Worm (Caenorhabditis elegans): ENCODE results near the gene Y2H9A.4.

Gene Y2H9A.4

DNA sequence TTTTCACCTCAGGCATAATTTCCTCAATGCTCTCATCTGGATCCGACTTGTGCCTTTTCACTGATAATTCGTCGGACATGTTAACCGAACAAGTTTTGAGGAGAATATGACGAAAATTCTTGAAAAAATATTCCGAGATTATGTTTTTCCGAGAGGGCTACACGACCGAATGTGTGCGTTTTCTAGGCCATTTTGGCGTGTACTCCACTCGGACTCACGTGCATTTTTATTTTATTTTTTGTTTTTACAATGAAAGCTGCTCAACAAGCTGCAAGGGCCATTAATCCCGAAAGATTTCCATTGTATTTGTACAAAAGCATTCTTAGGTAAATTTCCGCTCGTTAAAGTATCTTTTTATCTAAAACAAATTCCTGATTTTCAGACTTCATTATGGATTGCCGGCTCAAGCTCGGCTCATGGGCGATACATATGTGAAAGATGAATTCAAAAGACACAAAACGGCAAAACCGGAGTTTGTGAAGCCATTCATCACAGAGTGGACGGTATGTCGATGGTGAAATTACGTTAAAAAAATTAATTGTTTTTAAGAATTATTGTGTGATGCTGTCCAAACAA, 22.6 kb downstream of the Y2H9A.4 start, which contains the start of the genes F25H9.6 and F25H9.7 (continued):
- TF ChIP-seq mxl-1 (tag; optimal IDR thresholded peaks at IDR 0.05) = no peak
- TF ChIP-seq F33H1.4 (GFP tag; IDR thresholded peaks at IDR 0.05) = peak; percentile 58
- peak; percentile 24 for TF ChIP-seq F57C9.4 (tag; optimal IDR thresholded peaks at IDR 0.05)
- TF ChIP-seq somi-1 (GFP tag; optimal IDR thresholded peaks at IDR 0.05) = peak; percentile 53
- peak; percentile 59; the same call in 1 of the 2 replicates for TF ChIP-seq ekl-4 (GFP tag; IDR thresholded peaks at IDR 0.05)
- TF ChIP-seq cebp-2 (GFP tag; IDR thresholded peaks at IDR 0.05) = no peak
- no peak for TF ChIP-seq lsy-27 (tag; optimal IDR thresholded peaks at IDR 0.05; ENCODE audit: borderline replicate concordance, insufficient read depth)
- TF ChIP-seq hsf-1 (GFP tag; IDR thresholded peaks at IDR 0.05) = peak; percentile 60; the same call in 1 of the 2 replicates
- no peak for TF ChIP-seq rpc-1 (optimal IDR thresholded peaks at IDR 0.05)
- TF ChIP-seq rpc-1 (tag; optimal IDR thresholded peaks at IDR 0.05) = no peak
- no peak for TF ChIP-seq Y53G8AR.9 (GFP tag; conservative IDR thresholded peaks at IDR 0.05)
- no peak for TF ChIP-seq unc-62 (GFP tag; optimal IDR thresholded peaks at IDR 0.05)
- TF ChIP-seq nhr-179 (tag; optimal IDR thresholded peaks at IDR 0.05) = no peak
- peak; percentile 53; the same call in 1 of the 2 replicates for TF ChIP-seq egl-44 (GFP tag; IDR thresholded peaks at IDR 0.05)
- peak; percentile 11 for TF ChIP-seq B0261.1 (tag; optimal IDR thresholded peaks at IDR 0.05)
- TF ChIP-seq madf-6 (GFP tag; IDR thresholded peaks at IDR 0.05) = peak; percentile 79
- TF ChIP-seq die-1 (tag; optimal IDR thresholded peaks at IDR 0.05) = no peak
- TF ChIP-seq aptf-2 (GFP tag; conservative IDR thresholded peaks at IDR 0.05) = peak; percentile 82; the same call in 1 of the 2 replicates
- 0 out of 2 replicates have a peak, but pooled peaks have one; percentile 70 for TF ChIP-seq ztf-28 (GFP tag; IDR thresholded peaks at IDR 0.05)
- peak; percentile 73 for TF ChIP-seq rcor-1 (GFP tag; IDR thresholded peaks at IDR 0.05)
- peak; percentile 22 for TF ChIP-seq F10E7.11 (tag; optimal IDR thresholded peaks at IDR 0.05)
- TF ChIP-seq bed-1 (GFP tag; IDR thresholded peaks at IDR 0.05) = 0 out of 2 replicates have a peak, but pooled peaks have one; percentile 37
- TF ChIP-seq C06A6.2 (GFP tag; conservative IDR thresholded peaks at IDR 0.05) = no peak
- TF ChIP-seq K12H6.12 (tag; optimal IDR thresholded peaks at IDR 0.05) = peak; percentile 92
- TF ChIP-seq lag-1 (GFP tag; IDR thresholded peaks at IDR 0.05) = no peak
- TF ChIP-seq unc-130 (GFP tag; optimal IDR thresholded peaks at IDR 0.05) = peak; percentile 96
- no peak for TF ChIP-seq ceh-58 (GFP tag; IDR thresholded peaks at IDR 0.05)
- TF ChIP-seq ets-4 (GFP tag; optimal IDR thresholded peaks at IDR 0.05) = no peak
- TF ChIP-seq nfyb-1 (GFP tag; IDR thresholded peaks at IDR 0.05) = peak; percentile 81
- no peak for TF ChIP-seq aptf-3 (GFP tag; IDR thresholded peaks at IDR 0.05)
- TF ChIP-seq dox-1 (GFP tag; IDR thresholded peaks at IDR 0.05) = peak; percentile 88; the same call in 1 of the 2 replicates
- no peak for TF ChIP-seq mel-28 (tag; optimal IDR thresholded peaks at IDR 0.05; ENCODE audit: borderline replicate concordance)
- TF ChIP-seq ccch-3 (GFP tag; optimal IDR thresholded peaks at IDR 0.05) = peak; percentile 99
- TF ChIP-seq let-607 (tag; optimal IDR thresholded peaks at IDR 0.05) = peak in 1 of 2 experiments; percentile 71
- TF ChIP-seq fkh-3 (tag; optimal IDR thresholded peaks at IDR 0.05) = no peak
- no peak for TF ChIP-seq nfya-1 (tag; optimal IDR thresholded peaks at IDR 0.05; ENCODE audit: borderline replicate concordance, insufficient read depth)
- TF ChIP-seq ztf-6 (GFP tag; IDR thresholded peaks at IDR 0.05) = no peak
- peak; percentile 42 for TF ChIP-seq B0035.1 (tag; optimal IDR thresholded peaks at IDR 0.05)
- TF ChIP-seq ceh-91 (GFP tag; IDR thresholded peaks at IDR 0.05) = peak; percentile 51; the same call in 1 of the 2 replicates
- peak; percentile 16 for TF ChIP-seq F23B12.7 (tag; optimal IDR thresholded peaks at IDR 0.05; ENCODE audit: insufficient read depth)
- TF ChIP-seq attf-6 (GFP tag; IDR thresholded peaks at IDR 0.05) = peak; percentile 66
- 0 out of 2 replicates have a peak, but pooled peaks have one; percentile 58 for TF ChIP-seq nhr-120 (GFP tag; IDR thresholded peaks at IDR 0.05)
- TF ChIP-seq atf-7 (tag; optimal IDR thresholded peaks at IDR 0.05) = peak; percentile 44
- TF ChIP-seq lin-40 (tag; optimal IDR thresholded peaks at IDR 0.05) = peak; percentile 77
- TF ChIP-seq rec-8 (tag; optimal IDR thresholded peaks at IDR 0.05) = peak; percentile 31 to 92
- peak; percentile 44 for TF ChIP-seq xnd-1 (tag; optimal IDR thresholded peaks at IDR 0.05)
- TF ChIP-seq dpl-1 (GFP tag; optimal IDR thresholded peaks at IDR 0.05) = no peak
- TF ChIP-seq mcd-1 (GFP tag; IDR thresholded peaks at IDR 0.05) = peak; percentile 82
